Worm (Caenorhabditis elegans) whole organism, young adult: ENCODE results near the gene lin-52.
A peak's percentile ranks its signal among the peaks of the same experiment; 100 is the strongest.

ENCODE experiments used
- B0261.1 ChIP-seq: sonication (generic microtip); optimal IDR thresholded peaks from 2 replicates; lab custom pipeline; 2016; ENCODE audit warnings: mild to moderate bottlenecking, missing genetic modification characterization, moderate library complexity, missing compliant biosample characterization
- B0336.3 ChIP-seq: fragments of 200-800 bp; sonication (Bioruptor generic); IDR thresholded peaks from 2 replicates; pipeline ENCODE4 v1.3.6; 2022; ENCODE audit warnings: missing genetic modification characterization, missing compliant biosample characterization
- F23B12.7 ChIP-seq: sonication (generic microtip); optimal IDR thresholded peaks from 2 replicates; lab custom pipeline; 2017; ENCODE audit warnings: missing genetic modification characterization, mild to moderate bottlenecking, missing compliant biosample characterization, antibody characterized with exemption, moderate library complexity; ENCODE audit not compliant: insufficient read depth
- F33H1.4 ChIP-seq: fragments of 200-800 bp; sonication (Bioruptor generic); IDR thresholded peaks from 2 replicates; pipeline ENCODE4 v1.3.6; 2022; ENCODE audit warnings: missing genetic modification reagents, missing genetic modification characterization, missing compliant biosample characterization
- F37B4.10 ChIP-seq: fragments of 200-800 bp; sonication (Bioruptor generic); IDR thresholded peaks from 2 replicates; pipeline ENCODE4 v1.3.6; 2022; ENCODE audit warnings: missing genetic modification characterization, missing compliant biosample characterization
- F55B11.4 ChIP-seq: sonication (generic microtip); optimal IDR thresholded peaks from 2 replicates; lab custom pipeline; 2016; ENCODE audit warnings: missing compliant biosample characterization, missing genetic modification characterization, borderline replicate concordance; ENCODE audit not compliant: insufficient read depth
- F57C9.4 ChIP-seq: sonication (generic microtip); optimal IDR thresholded peaks from 2 replicates; lab custom pipeline; 2017; ENCODE audit warnings: mild to moderate bottlenecking, missing genetic modification characterization, missing compliant biosample characterization
- T07F8.4 ChIP-seq: sonication (generic microtip); optimal IDR thresholded peaks from 2 replicates; lab custom pipeline; 2016; ENCODE audit warnings: mild to moderate bottlenecking, missing genetic modification characterization, moderate library complexity, missing compliant biosample characterization
- T26A5.8 ChIP-seq: sonication (generic microtip); optimal IDR thresholded peaks from 2 replicates; lab custom pipeline; 2016; ENCODE audit warnings: missing genetic modification characterization, missing compliant biosample characterization
- Y95B8A.8 ChIP-seq: fragments of 200-800 bp; sonication (Bioruptor generic); IDR thresholded peaks from 2 replicates; pipeline ENCODE4 v1.3.6; 2022; ENCODE audit warnings: missing genetic modification reagents, missing genetic modification characterization, missing compliant biosample characterization
- ZK185.1 ChIP-seq: sonication (generic microtip); optimal IDR thresholded peaks from 2 replicates; lab custom pipeline; 2016; ENCODE audit warnings: mild to moderate bottlenecking, missing genetic modification characterization, missing compliant biosample characterization; ENCODE audit not compliant: poor library complexity, severe bottlenecking
- akir-1 ChIP-seq: fragments of 200-800 bp; sonication (Bioruptor generic); optimal IDR thresholded peaks from 2 replicates; lab custom pipeline; 2018; ENCODE audit warnings: mild to moderate bottlenecking, missing genetic modification characterization, moderate library complexity, missing compliant biosample characterization
- aptf-2 ChIP-seq: fragments of 200-800 bp; sonication (Bioruptor generic); conservative IDR thresholded peaks from 2 replicates; pipeline ENCODE4 v1.3.6; 2022; ENCODE audit warnings: missing genetic modification reagents, missing genetic modification characterization, missing compliant biosample characterization
- aptf-3 ChIP-seq: fragments of 200-800 bp; sonication (Bioruptor generic); IDR thresholded peaks from 2 replicates; pipeline ENCODE4 v1.3.6; 2022; ENCODE audit warnings: missing genetic modification characterization, missing compliant biosample characterization
- attf-5 ChIP-seq: fragments of 200-800 bp; sonication (Bioruptor generic); optimal IDR thresholded peaks from 2 replicates; lab custom pipeline; 2018; ENCODE audit warnings: mild to moderate bottlenecking, missing genetic modification characterization, missing compliant biosample characterization
- bed-1 ChIP-seq: fragments of 200-800 bp; sonication (Bioruptor generic); IDR thresholded peaks from 2 replicates; pipeline ENCODE4 v1.3.6; 2022; ENCODE audit warnings: missing genetic modification reagents, missing genetic modification characterization, missing compliant biosample characterization
- bed-2 ChIP-seq: fragments of 200-800 bp; sonication (Bioruptor generic); IDR thresholded peaks from 2 replicates; pipeline ENCODE4 v1.3.6; 2022; ENCODE audit warnings: missing genetic modification reagents, missing genetic modification characterization, missing compliant biosample characterization
- ccch-3 ChIP-seq: fragments of 200-800 bp; sonication (Bioruptor generic); optimal IDR thresholded peaks from 2 replicates; lab custom pipeline; 2018; ENCODE audit warnings: mild to moderate bottlenecking, missing genetic modification characterization, missing compliant biosample characterization
- cebp-1 ChIP-seq, 2 experiments: fragments of 200-800 bp in 1 of 2; sonication (Bioruptor generic) in 1 of 2; sonication (generic microtip) in 1 of 2; IDR thresholded peaks in 1 of 2; optimal IDR thresholded peaks in 1 of 2; 2 replicates each; pipeline versions ENCODE4 v1.3.6 to Lab custom; 2017 to 2022; ENCODE audit warnings: missing compliant biosample characterization in 2 of 2, missing genetic modification characterization in 2 of 2, mild to moderate bottlenecking in 1 of 2, missing genetic modification reagents in 1 of 2, moderate library complexity in 1 of 2
- ceh-91 ChIP-seq: fragments of 200-800 bp; sonication (Bioruptor generic); IDR thresholded peaks from 2 replicates; pipeline ENCODE4 v1.3.6; 2022; ENCODE audit warnings: missing genetic modification reagents, missing genetic modification characterization, missing compliant biosample characterization
- chd-7 ChIP-seq: sonication (generic microtip); optimal IDR thresholded peaks from 2 replicates; lab custom pipeline; 2016; ENCODE audit warnings: mild to moderate bottlenecking, missing genetic modification characterization, moderate library complexity, missing compliant biosample characterization
- dox-1 ChIP-seq: fragments of 200-800 bp; sonication (Bioruptor generic); IDR thresholded peaks from 2 replicates; pipeline ENCODE4 v1.3.6; 2022; ENCODE audit warnings: missing genetic modification reagents, missing genetic modification characterization, missing compliant biosample characterization
- efl-1 ChIP-seq: fragments of 150-350 bp; optimal IDR thresholded peaks from 2 replicates; lab custom pipeline; 2014; ENCODE audit warnings: missing biosample characterization, missing genetic modification reagents, missing genetic modification characterization
- egl-18 ChIP-seq: fragments of 200-800 bp; sonication (Bioruptor generic); IDR thresholded peaks from 2 replicates; pipeline ENCODE4 v1.3.6; 2022; ENCODE audit warnings: missing genetic modification reagents, missing genetic modification characterization, missing compliant biosample characterization
- egrh-3 ChIP-seq: fragments of 200-800 bp; sonication (Bioruptor generic); IDR thresholded peaks from 2 replicates; pipeline ENCODE4 v1.3.6; 2022; ENCODE audit warnings: missing genetic modification reagents, missing genetic modification characterization, missing compliant biosample characterization
- ekl-4 ChIP-seq: fragments of 200-800 bp; sonication (Bioruptor generic); IDR thresholded peaks from 2 replicates; pipeline ENCODE4 v1.3.6; 2022; ENCODE audit warnings: missing genetic modification reagents, missing genetic modification characterization, missing compliant biosample characterization
- ets-4 ChIP-seq: fragments of 200-800 bp; sonication (Bioruptor generic); optimal IDR thresholded peaks from 2 replicates; lab custom pipeline; 2018; ENCODE audit warnings: mild to moderate bottlenecking, missing genetic modification characterization, missing compliant biosample characterization
- him-1 ChIP-seq: sonication (generic microtip); optimal IDR thresholded peaks from 2 replicates; lab custom pipeline; 2016; ENCODE audit warnings: missing genotype, missing genetic modification reagents, missing genetic modification characterization, missing compliant biosample characterization
- hmg-1.2 ChIP-seq: fragments of 200-800 bp; sonication (Bioruptor generic); IDR thresholded peaks from 2 replicates; pipeline ENCODE4 v1.3.6; 2022; ENCODE audit warnings: missing genetic modification reagents, missing genetic modification characterization, missing compliant biosample characterization
- hrde-1 ChIP-seq: sonication (generic microtip); optimal IDR thresholded peaks from 2 replicates; lab custom pipeline; 2016; ENCODE audit warnings: missing genetic modification characterization, mild to moderate bottlenecking, missing compliant biosample characterization, moderate library complexity, missing genotype, missing genetic modification reagents, borderline replicate concordance
- hsf-1 ChIP-seq: fragments of 200-800 bp; sonication (Bioruptor generic); IDR thresholded peaks from 2 replicates; pipeline ENCODE4 v1.3.6; 2022; ENCODE audit warnings: missing genetic modification reagents, missing genetic modification characterization, missing compliant biosample characterization
- lsl-1 ChIP-seq: fragments of 200-800 bp; sonication (Bioruptor generic); optimal IDR thresholded peaks from 2 replicates; lab custom pipeline; 2018; ENCODE audit warnings: mild to moderate bottlenecking, missing genetic modification characterization, moderate library complexity, missing compliant biosample characterization
- mxl-1 ChIP-seq: sonication (generic microtip); optimal IDR thresholded peaks from 2 replicates; lab custom pipeline; 2016; ENCODE audit warnings: missing genetic modification characterization, missing compliant biosample characterization
- nfya-2 ChIP-seq: fragments of 200-800 bp; sonication (Bioruptor generic); IDR thresholded peaks from 2 replicates; pipeline ENCODE4 v1.3.6; 2022; ENCODE audit warnings: missing genetic modification reagents, missing genetic modification characterization, missing compliant biosample characterization
- nhr-120 ChIP-seq: fragments of 200-800 bp; sonication (Bioruptor generic); IDR thresholded peaks from 2 replicates; pipeline ENCODE4 v1.3.6; 2022; ENCODE audit warnings: missing genetic modification characterization, missing compliant biosample characterization
- nhr-90 ChIP-seq: sonication (generic microtip); optimal IDR thresholded peaks from 2 replicates; lab custom pipeline; 2016; ENCODE audit warnings: missing genotype, mild to moderate bottlenecking, missing genetic modification characterization, missing compliant biosample characterization
- pbrm-1 ChIP-seq: fragments of 200-800 bp; sonication (Bioruptor generic); IDR thresholded peaks from 2 replicates; pipeline ENCODE4 v1.3.6; 2022; ENCODE audit warnings: missing genetic modification reagents, missing genetic modification characterization, missing compliant biosample characterization
- rcor-1 ChIP-seq: fragments of 200-800 bp; sonication (Bioruptor generic); IDR thresholded peaks from 2 replicates; pipeline ENCODE4 v1.3.6; 2022; ENCODE audit warnings: missing genetic modification reagents, missing genetic modification characterization, missing compliant biosample characterization
- rpc-1 ChIP-seq, 2 experiments: fragments of 150-350 bp in 1 of 2; sonication (generic microtip) in 1 of 2; optimal IDR thresholded peaks; 2 replicates each; lab custom pipeline; 2014 to 2018; ENCODE audit warnings: missing biosample characterization in 1 of 2, missing genetic modification characterization in 1 of 2, missing genetic modification reagents in 1 of 2, missing genotype in 1 of 2
- sea-2 ChIP-seq: fragments of 200-800 bp; sonication (Bioruptor generic); IDR thresholded peaks from 2 replicates; pipeline ENCODE4 v1.3.6; 2022; ENCODE audit warnings: missing genetic modification characterization, missing compliant biosample characterization
- snpc-3.4 ChIP-seq: sonication (generic microtip); optimal IDR thresholded peaks from 2 replicates; lab custom pipeline; 2017; ENCODE audit warnings: missing genetic modification characterization, mild to moderate bottlenecking, missing compliant biosample characterization, antibody characterized with exemption, moderate library complexity, missing genotype, missing genetic modification reagents
- sptf-2 ChIP-seq: fragments of 200-800 bp; sonication (Bioruptor generic); optimal IDR thresholded peaks from 2 replicates; lab custom pipeline; 2018; ENCODE audit warnings: mild to moderate bottlenecking, missing genetic modification characterization, missing compliant biosample characterization
- tbp1 ChIP-seq: fragments of 200-800 bp; sonication (Bioruptor generic); optimal IDR thresholded peaks from 2 replicates; lab custom pipeline; 2018; ENCODE audit warnings: mild to moderate bottlenecking, missing genetic modification characterization, missing compliant biosample characterization
- zim-3 ChIP-seq: sonication (generic microtip); optimal IDR thresholded peaks from 2 replicates; lab custom pipeline; 2017; ENCODE audit warnings: mild to moderate bottlenecking, missing genetic modification characterization, moderate library complexity, missing compliant biosample characterization
- ztf-25 ChIP-seq: fragments of 200-800 bp; sonication (Bioruptor generic); IDR thresholded peaks from 2 replicates; pipeline ENCODE4 v1.3.6; 2022; ENCODE audit warnings: missing genetic modification reagents, missing genetic modification characterization, missing compliant biosample characterization
- ztf-3 ChIP-seq: fragments of 200-800 bp; sonication (Bioruptor generic); optimal IDR thresholded peaks from 2 replicates; lab custom pipeline; 2018; ENCODE audit warnings: mild to moderate bottlenecking, missing genetic modification characterization, missing compliant biosample characterization
- ztf-6 ChIP-seq: fragments of 200-800 bp; sonication (Bioruptor generic); IDR thresholded peaks from 2 replicates; pipeline ENCODE4 v1.3.6; 2022; ENCODE audit warnings: missing genetic modification reagents, missing genetic modification characterization, missing compliant biosample characterization

lin-52 gene

DNA sequence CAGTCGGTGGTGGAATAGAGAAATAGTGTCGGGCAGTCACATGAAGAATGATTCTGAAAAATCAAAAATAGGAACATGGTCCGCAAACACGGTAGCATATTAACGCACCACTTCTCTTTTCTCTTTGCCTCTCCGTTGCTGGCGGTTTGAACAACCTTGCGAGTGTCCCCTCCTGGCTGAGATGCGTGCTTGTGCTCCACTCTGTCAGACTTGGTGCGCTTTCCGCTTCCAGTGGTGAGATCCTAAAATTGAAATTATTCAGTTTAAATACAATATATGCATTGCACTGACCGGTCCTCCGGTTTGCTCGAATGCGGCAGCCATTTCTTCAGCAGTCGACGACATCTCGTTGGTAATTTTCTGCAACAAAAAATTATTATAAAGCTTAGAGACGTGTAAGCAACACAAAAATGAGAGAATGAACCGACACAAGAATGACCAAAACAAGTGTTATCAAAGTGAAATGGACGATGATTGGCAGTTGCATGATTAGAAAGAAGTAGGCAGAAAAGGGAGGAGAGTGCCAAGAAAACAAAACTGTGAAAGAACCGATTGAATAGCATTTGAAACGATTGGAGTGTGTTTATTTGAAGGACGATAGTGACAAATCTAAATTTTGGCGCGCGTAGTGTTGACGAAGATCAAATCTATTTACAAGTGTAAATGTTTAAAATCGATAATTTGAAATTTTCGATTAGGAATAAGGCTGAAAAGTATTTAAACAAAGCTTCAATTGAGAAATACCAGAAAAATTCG is 701 bp upstream of the lin-52 start, which contains the start of gene ZK632.9 (continued):
- no peak for TF ChIP-seq rpc-1 (optimal IDR thresholded peaks at IDR 0.05; lab: Kevin White, UChicago)
- no peak for TF ChIP-seq rpc-1 (tag; optimal IDR thresholded peaks at IDR 0.05; lab: Kevin White, UChicago)
- TF ChIP-seq Y95B8A.8, result no peak
- no peak for TF ChIP-seq nhr-90 (tag; lab: Kevin White, UChicago)
- no peak for TF ChIP-seq sptf-2
- TF ChIP-seq F55B11.4, result no peak
- TF ChIP-seq tbp1 (GFP tag; lab: Kevin White, UChicago), result peak; percentile 14
- no peak for TF ChIP-seq T26A5.8 (tag; lab: Kevin White, UChicago)
- no peak for TF ChIP-seq F37B4.10 (GFP tag; lab: Robert Waterston, UW)
- TF ChIP-seq F33H1.4 (GFP tag; lab: Robert Waterston, UW), result peak; percentile 13; the same call in 1 of the 2 replicates
- TF ChIP-seq egl-18 (GFP tag; lab: Robert Waterston, UW), result no peak
- TF ChIP-seq efl-1 (GFP tag; lab: Kevin White, UChicago), result peak; percentile 74
- TF ChIP-seq ztf-6, result no peak
- no peak for TF ChIP-seq him-1
- no peak for TF ChIP-seq F23B12.7 (tag; lab: Kevin White, UChicago)
- TF ChIP-seq snpc-3.4, result peak; percentile 26
- TF ChIP-seq chd-7 (tag; lab: Kevin White, UChicago), result no peak
- TF ChIP-seq akir-1 (GFP tag; lab: Kevin White, UChicago), result no peak
- no peak for TF ChIP-seq mxl-1 (tag; lab: Kevin White, UChicago)
- TF ChIP-seq T07F8.4 (tag; lab: Kevin White, UChicago), result no peak
- TF ChIP-seq hsf-1 (GFP tag; lab: Robert Waterston, UW), result no peak
- TF ChIP-seq nfya-2, result no peak
- no peak for TF ChIP-seq ccch-3
- no peak for TF ChIP-seq egrh-3 (GFP tag; lab: Robert Waterston, UW)
- no peak for TF ChIP-seq bed-1 (GFP tag; lab: Robert Waterston, UW)
- no peak for TF ChIP-seq zim-3 (tag; lab: Kevin White, UChicago)
- TF ChIP-seq B0336.3 (GFP tag; lab: Robert Waterston, UW), result no peak
- TF ChIP-seq attf-5, result no peak
- TF ChIP-seq dox-1 (GFP tag; lab: Robert Waterston, UW), result peak; percentile 31
- 0 out of 2 replicates have a peak, but pooled peaks have one; percentile 10 for TF ChIP-seq ceh-91 (GFP tag; lab: Robert Waterston, UW)
- TF ChIP-seq aptf-3 (GFP tag; lab: Robert Waterston, UW), result no peak
- no peak for TF ChIP-seq nhr-120 (GFP tag; lab: Robert Waterston, UW)
- no peak for TF ChIP-seq bed-2 (GFP tag; lab: Robert Waterston, UW)
- no peak for TF ChIP-seq B0261.1 (tag; lab: Kevin White, UChicago)
- TF ChIP-seq ekl-4 (GFP tag; lab: Robert Waterston, UW), result no peak
- TF ChIP-seq pbrm-1 (GFP tag; lab: Robert Waterston, UW), result no peak
- no peak for TF ChIP-seq aptf-2 (GFP tag; lab: Robert Waterston, UW)
- no peak for TF ChIP-seq ztf-25 (GFP tag; lab: Robert Waterston, UW)
- no peak for TF ChIP-seq cebp-1 (GFP tag; IDR thresholded peaks at IDR 0.05; lab: Robert Waterston, UW)
- TF ChIP-seq cebp-1 (tag; optimal IDR thresholded peaks at IDR 0.05; lab: Kevin White, UChicago), result no peak
- TF ChIP-seq ets-4, result no peak
- no peak for TF ChIP-seq ztf-3 (GFP tag; lab: Kevin White, UChicago)
- TF ChIP-seq ZK185.1, result no peak
- TF ChIP-seq lsl-1 (GFP tag; lab: Kevin White, UChicago), result no peak
- peak; percentile 27 for TF ChIP-seq hmg-1.2
- TF ChIP-seq F57C9.4 (tag; lab: Kevin White, UChicago), result no peak
- TF ChIP-seq rcor-1 (GFP tag; lab: Robert Waterston, UW), result no peak
- TF ChIP-seq sea-2, result no peak
- TF ChIP-seq hrde-1 (tag; lab: Kevin White, UChicago), result no peak
